Worm (Caenorhabditis elegans) whole organism, L4/young adult: ENCODE results near the gene spsb-1.

Experiments
- W03F9.2 ChIP-seq: fragments of 150-350 bp; optimal IDR thresholded peaks from 2 replicates; lab custom pipeline; 2014; ENCODE audit warnings: missing biosample characterization, missing genetic modification characterization
- dao-5 ChIP-seq: sonication (generic microtip); optimal IDR thresholded peaks from 2 replicates; lab custom pipeline; 2016; ENCODE audit warnings: missing genotype, missing genetic modification characterization, moderate library complexity, missing compliant biosample characterization
- him-1 ChIP-seq: sonication (generic microtip); optimal IDR thresholded peaks from 2 replicates; lab custom pipeline; 2016; ENCODE audit warnings: missing genotype, missing genetic modification reagents, missing genetic modification characterization, missing compliant biosample characterization

The spsb-1 gene

DNA sequence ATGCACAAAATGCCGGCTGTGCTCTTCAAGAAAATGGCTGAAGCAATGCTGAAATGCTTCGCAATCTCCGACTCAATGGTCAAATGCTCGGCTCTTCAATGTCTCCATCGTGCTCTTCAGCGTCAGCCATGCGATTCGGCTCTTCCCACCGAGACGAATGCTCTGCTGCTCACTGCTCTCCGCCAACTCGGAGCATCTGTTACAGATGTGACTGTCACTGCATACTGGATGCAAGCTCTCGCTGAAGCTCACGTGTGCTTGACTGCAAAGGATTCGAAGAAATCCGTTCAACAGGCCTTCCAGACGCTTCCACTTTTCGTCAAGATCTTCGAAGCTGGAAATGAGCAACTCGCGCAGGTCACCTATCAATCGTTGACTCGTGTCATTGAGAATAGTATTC, 40.6 kb downstream of the spsb-1 start:
- TF ChIP-seq dao-5 (tag; lab: Kevin White, UChicago): no peak
- TF ChIP-seq W03F9.2: no peak
- no peak for TF ChIP-seq him-1

DNA sequence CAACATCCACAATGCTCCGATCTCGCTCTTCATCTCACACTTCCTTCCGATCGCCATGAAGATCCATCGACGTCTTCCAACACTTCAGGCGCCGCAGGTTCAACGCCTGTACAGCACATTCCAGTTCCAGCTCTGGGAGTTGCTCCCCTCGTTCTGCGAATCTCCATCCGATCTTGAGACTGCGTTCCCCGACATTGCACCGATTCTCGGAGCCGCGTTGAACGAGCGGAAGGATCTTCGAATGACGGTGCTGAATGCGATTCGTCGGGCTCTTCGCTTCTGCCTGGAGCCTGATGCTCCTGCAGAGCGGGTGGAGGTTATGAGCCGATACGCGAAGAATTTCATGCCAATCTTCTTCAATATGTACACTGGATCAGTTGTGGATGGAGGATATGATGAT, 43.1 kb downstream of the spsb-1 start:
- TF ChIP-seq him-1: no peak
- TF ChIP-seq dao-5 (tag; lab: Kevin White, UChicago): no peak
- no peak for TF ChIP-seq W03F9.2

DNA sequence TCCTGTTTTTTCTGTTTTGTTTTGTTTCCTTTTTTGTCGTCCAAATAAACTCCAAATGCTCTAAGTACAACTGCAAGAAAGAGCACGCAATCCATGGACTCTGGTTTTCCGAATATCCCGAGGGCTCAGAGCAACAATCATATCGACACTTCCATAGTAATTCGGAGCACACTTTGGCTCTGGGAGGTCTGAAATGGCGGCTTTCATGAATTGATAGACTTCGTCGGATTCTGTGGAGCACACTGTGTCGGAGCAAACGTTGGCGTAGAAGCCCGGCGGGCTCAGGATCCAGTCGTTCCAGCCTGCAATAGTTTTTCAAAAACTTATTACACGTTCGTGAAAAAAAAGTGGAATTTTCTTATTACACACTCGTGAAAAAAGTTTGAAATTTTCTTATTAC, 48.3 kb downstream of the spsb-1 start:
- no peak for TF ChIP-seq him-1
- TF ChIP-seq W03F9.2: no peak
- TF ChIP-seq dao-5 (tag; lab: Kevin White, UChicago): no peak

DNA sequence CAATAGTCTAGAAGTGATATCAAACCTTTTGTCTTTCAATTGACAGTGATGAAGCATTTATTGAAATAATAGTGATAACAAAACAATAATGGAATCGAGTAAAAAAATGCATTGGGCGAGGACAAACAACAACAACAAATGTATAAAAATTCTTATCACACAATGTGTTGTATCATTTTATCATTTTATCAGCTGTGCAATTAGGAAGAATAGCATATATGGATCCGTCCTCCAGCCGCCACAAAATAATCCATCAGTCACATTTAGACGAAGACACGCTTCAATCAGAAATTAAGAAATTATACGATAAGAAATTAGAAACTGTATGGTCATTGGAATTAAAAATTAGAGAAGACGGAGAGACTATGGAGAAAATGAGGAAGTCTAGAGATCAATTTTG, 55.1 kb downstream of the spsb-1 start, which contains the start of gene tig-3:
Gene tig-3, minus strand, starts transcription at position 200 of the 400 bp plus-strand sequence.
- TF ChIP-seq him-1 (no peak), dao-5 (tag; lab: Kevin White, UChicago) (no peak), W03F9.2 (no peak)

DNA sequence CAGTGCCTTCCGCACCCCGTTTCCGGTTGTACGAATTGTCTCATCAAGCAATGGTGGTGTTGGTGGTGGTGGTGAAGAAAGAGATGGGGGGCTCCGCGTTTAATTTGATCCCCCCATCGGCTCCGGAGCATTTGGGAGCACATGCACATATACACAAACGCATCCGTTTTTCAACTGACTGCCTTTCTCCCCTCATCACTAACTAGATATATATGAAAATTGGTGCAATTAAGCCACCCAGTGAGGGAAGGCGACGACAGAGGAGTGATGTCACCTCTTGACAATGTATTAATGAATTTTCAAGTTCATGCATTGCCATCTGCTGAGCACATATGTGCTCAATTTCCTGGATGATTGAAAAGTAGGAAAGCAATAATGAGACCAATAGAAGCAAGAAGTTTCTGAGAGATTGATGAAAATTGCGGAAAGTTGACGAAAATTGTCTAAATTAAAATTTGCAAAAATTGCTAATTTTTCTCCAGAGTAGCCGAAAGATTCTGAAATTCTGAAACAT, 57.5 kb downstream of the spsb-1 start:
- TF ChIP-seq W03F9.2: no peak
- TF ChIP-seq him-1: no peak

DNA sequence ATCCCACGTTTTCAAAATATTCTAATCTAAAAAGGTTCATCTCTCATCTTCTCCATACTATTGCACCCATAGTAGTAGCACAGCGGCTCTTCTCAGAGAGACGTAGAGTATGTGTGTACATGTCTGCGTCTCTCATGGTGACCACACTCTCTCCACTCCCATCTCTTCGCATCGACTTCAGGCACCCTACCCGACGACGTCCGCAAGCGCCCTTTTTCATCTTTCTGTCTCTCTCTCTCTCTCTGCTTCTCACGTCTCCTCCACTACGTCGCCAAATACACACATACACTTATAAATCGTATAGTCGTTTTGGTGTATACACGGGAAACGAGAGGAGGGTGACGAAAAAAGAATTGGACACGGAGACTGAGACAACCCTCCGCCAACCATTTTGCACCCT, 59.3 kb downstream of the spsb-1 start:
- no peak for TF ChIP-seq dao-5 (tag; lab: Kevin White, UChicago)
- peak; percentile 8 for TF ChIP-seq him-1

DNA sequence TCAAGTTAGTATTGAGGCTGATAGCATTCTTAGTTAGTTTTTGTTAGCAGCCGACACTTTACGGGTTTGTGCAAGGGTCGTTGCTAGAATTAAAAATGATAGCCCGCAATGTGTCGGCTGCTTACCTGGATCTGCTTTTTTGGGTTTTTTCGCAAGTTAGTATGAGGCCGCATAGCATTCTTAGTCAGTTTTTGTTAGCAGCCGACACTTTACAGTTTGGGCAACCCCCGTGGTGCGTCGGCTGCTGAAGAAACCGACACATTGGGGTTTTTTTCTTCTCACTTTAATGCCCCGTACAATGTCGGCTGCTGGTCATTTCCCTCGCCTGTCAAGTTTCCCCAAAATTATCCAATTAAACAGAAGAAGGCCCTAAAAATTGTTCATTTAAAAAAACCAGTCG, 60.4 kb downstream of the spsb-1 start:
- no peak for TF ChIP-seq W03F9.2
- no peak for TF ChIP-seq dao-5 (tag; lab: Kevin White, UChicago)
- no peak for TF ChIP-seq him-1

DNA sequence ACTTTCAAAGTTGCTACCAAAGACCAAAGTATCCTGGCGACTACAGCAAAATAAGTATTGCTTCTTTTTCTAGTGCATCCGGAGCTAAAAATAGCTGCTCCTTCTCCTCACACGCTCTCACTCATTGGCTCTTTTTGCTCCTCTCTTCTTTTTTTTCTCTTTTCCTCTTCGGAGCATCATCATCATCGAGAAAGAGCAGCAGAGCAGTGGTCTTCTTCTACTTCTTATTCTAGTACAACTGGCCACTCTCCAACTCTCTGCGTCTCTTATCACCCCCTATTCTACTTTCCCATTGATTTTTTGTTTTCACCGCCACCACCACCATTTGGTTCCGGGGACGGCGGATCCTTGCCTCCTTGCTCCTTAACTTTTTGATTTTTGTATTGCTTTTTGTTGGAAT, 62.1 kb downstream of the spsb-1 start:
- no peak for TF ChIP-seq W03F9.2
- TF ChIP-seq him-1: no peak
- TF ChIP-seq dao-5 (tag; lab: Kevin White, UChicago): no peak

DNA sequence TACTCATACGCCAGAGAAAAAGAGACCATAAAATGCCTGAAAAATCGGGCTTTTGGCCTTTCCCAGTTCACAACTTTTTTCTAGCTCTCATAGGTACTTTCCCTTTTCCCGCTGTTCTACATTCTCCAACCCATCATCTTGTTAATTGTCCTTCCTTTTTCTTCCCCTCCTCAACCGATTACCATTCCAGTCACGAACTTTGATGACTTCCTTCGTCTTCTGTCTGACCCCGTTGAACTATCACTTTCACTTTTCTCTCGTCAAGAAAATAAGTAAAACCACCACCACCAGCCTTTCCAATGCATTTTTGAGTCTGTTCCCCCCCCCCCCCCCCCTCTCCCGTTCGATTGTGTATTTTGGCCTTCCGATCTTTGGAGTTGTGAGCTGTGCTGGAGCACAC, 64.0 kb downstream of the spsb-1 start:
- TF ChIP-seq him-1: no peak
- TF ChIP-seq dao-5 (tag; lab: Kevin White, UChicago): no peak
- TF ChIP-seq W03F9.2: no peak

DNA sequence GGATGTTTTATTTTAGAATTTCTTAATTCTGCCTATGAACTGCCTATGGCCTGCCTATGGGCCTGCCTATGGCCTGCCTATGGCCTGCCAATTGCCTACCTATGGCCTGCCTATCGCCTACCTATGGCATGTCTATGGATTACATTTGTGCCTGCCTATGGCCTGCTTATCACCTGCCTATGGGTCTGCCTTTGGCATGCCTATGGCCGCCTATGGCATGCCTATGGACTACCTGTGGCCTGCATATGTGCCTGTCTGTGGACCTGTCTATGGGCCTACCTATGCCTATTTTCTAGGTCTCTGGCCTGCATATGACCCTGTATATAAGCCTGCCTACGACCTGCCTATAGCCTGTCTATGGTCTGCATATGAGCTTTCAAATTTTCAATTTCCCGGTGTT, 64.5 kb downstream of the spsb-1 start:
- TF ChIP-seq him-1 (no peak), W03F9.2 (no peak), dao-5 (tag; lab: Kevin White, UChicago) (no peak)

DNA sequence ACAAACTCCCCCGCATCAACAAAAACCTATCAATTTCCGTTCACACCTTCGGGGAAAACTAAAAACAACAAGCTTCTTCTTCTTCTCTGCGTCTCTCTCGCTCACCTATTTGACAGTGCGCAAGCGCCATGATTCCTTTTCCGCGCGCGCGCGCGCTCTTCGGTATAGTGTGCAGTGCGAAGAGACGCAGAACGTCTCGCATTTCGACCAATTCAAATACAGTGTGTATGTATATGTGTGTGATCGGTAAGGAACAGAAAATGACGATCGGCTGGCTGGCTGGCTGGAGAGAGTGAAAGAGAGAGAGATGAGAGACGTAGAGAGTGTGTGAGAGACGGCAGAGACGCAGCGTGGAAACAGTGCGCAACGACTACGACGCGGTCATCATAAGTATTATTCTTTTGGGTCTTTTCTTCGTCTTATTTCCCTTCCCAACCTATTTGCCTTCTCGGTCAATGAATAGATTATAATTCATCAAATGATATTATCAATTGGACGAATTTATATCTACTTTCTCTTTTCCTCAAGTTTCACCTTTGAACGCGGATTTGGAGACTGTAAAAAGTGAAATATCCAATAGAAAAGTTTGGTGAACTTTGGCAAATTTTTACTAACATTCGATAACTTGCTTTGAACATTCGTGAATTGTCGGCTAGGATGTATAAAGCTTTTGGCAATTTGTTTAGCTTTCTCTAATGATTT, 66.7 kb downstream of the spsb-1 start:
- TF ChIP-seq him-1 (no peak), dao-5 (tag; lab: Kevin White, UChicago) (no peak), W03F9.2 (no peak)

DNA sequence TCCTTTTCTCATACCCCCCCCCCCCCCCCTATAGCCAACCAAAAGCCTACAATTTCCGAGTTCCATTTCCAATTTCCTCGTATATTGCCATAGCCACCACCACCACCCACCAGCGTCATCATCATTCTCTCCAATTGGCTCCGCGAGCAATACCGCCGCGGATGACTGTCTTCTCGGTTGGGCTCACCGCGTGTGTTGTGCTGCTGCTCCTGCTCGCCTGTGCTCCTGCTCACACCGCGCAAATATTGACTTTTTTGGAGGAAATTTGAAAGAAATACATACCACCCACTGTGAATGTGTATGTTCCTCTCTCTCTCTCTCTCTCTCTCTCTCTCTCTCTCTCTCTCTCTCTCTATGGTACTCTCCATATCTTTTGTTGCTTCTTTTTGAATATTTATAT, 68.1 kb downstream of the spsb-1 start:
- no peak for TF ChIP-seq him-1
- TF ChIP-seq dao-5 (tag; lab: Kevin White, UChicago): no peak
- TF ChIP-seq W03F9.2: no peak

DNA sequence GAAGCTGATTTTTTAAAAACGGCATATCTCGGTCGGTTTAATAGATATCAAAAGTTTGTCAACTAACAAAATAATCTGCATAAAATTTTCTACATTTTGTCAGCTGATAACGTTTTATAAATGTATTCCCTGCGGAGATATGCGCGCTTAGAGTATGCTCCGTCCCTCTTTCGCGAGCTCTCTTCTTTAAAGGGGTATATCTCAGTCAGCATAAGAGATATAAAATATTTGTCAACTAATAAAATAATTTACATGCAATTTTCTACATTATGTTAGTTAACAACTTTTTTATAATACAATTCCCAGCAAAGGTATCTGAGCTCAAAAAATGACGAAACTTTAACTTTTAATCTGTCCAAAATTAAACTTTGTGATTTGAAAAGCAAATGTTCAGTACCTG, 68.9 kb downstream of the spsb-1 start:
- TF ChIP-seq W03F9.2 (no peak), dao-5 (tag; lab: Kevin White, UChicago) (no peak), him-1 (no peak)

DNA sequence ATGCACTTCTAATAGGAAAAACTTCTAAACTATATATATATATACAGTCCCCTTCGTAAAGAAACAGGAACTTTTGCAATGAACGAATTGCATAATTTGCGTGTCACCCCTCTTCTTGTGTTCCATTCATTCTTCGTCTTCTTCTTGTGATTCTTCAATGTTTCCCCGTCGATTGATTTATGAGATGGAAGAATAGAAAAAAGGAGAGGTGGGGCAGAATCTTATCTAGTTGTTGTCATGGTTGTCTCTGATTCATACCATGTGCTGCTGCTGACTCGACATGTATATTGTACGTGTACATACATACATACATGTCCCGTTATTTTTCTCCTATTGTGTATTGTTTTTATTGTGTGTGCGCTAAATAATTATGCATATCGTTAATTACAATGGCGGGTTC, 69.4 kb downstream of the spsb-1 start:
- no peak for TF ChIP-seq dao-5 (tag; lab: Kevin White, UChicago)
- TF ChIP-seq him-1: no peak
- TF ChIP-seq W03F9.2: no peak

DNA sequence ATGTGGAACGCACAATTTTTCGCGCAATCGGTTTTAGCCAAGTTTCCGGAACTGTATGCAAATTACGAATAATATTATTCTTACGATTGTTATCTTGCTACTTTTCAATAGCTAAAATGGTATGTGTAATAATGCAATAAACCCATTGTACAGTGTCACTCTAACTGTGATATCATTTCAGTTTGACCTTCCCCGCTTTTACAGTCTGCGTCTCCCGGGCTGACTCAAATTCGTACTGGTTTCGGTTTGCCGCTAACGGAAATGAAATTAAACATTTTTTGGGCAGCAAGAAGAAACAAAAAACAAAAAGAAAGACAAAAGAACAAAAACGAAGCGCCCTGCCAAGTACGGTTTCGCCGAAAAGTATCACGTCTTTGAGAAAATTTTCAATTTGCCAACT, 70.0 kb downstream of the spsb-1 start:
- no peak for TF ChIP-seq W03F9.2
- TF ChIP-seq dao-5 (tag; lab: Kevin White, UChicago): no peak
- TF ChIP-seq him-1: no peak

DNA sequence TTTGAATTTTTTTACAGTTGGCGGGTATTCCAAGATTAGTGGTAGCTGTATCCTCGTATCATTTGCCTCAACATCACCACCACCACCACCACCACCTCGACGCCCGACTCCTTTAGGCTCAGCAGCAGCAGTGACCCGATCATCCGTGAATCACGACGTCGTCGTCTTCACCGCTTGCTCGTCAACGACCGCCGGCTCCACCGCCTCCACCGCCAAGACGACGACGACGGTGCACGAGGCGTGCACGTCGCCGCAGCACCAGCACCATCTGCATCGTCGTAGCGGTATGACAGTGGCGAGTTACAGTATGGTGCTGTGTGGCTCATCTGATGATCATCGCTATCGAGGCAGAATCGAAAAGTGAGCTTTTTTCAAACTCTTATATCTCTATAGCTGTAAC, 71.7 kb downstream of the spsb-1 start, which contains the start of gene rga-9:
Gene rga-9, plus strand, starts transcription at position 16 of the 400 bp plus-strand sequence.
- no peak for TF ChIP-seq dao-5 (tag; lab: Kevin White, UChicago)
- TF ChIP-seq him-1: no peak
- TF ChIP-seq W03F9.2: no peak
